Worm (Caenorhabditis elegans): ENCODE data around the gene fbxb-54.

DNA sequence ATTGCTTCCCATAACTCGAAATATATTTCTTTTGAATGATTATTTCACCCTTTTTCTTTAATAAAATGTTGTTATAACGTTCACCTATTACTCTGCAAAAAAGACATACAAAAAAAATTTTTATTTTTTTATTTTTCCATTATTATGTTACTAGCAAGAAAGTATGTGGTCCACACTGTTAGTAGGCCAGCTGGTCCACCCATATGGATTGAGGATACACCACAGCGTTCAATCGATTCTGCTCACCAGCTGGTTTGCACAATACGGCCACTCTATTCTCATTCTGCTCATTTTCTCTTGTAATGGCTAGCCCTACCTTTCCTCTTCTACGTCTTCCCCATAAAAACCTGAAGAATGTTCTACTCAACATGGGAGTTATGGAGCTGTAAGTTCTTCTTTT lies 17.5 kb downstream of the fbxb-54 start, which contains the start of gene fbxb-44:
- TF ChIP-seq ets-4 (GFP tag; optimal IDR thresholded peaks at IDR 0.05) (no peak), T07F8.4 (tag; optimal IDR thresholded peaks at IDR 0.05) (no peak), tlf-1 (GFP tag; optimal IDR thresholded peaks at IDR 0.05) (no peak), snpc-1.1 (tag; optimal IDR thresholded peaks at IDR 0.05; ENCODE audit: insufficient read depth) (no peak), sdz-38 (tag; optimal IDR thresholded peaks at IDR 0.05) (no peak)

All from whole organism, young adult.